Worm (Caenorhabditis elegans) whole organism, L4 larva: Measurements from ENCODE around the gene Y51A2B.5.

ENCODE experiments used
- F10B5.3 ChIP-seq: sonication (generic microtip); optimal IDR thresholded peaks from 2 replicates; lab custom pipeline; 2016; ENCODE audit warnings: mild to moderate bottlenecking, missing genetic modification characterization, missing compliant biosample characterization
- F26F4.8 ChIP-seq: fragments of 200-800 bp; sonication (Bioruptor generic); conservative IDR thresholded peaks from 2 replicates; pipeline ENCODE4 v1.3.6; 2022; ENCODE audit warnings: missing genetic modification characterization, missing compliant biosample characterization
- F49E8.2 ChIP-seq: sonication (generic microtip); optimal IDR thresholded peaks from 2 replicates; lab custom pipeline; 2016; ENCODE audit warnings: missing compliant biosample characterization, mild to moderate bottlenecking, missing genetic modification characterization, borderline replicate concordance
- Y105C5A.15 ChIP-seq: fragments of 200-800 bp; sonication (Bioruptor generic); IDR thresholded peaks from 2 replicates; pipeline ENCODE4 v1.3.6; 2022; ENCODE audit warnings: missing genetic modification characterization, missing compliant biosample characterization
- Y48G9A.11 ChIP-seq: fragments of 200-800 bp; sonication (Bioruptor generic); IDR thresholded peaks from 2 replicates; pipeline ENCODE4 v1.3.6; 2022; ENCODE audit warnings: missing genetic modification reagents, missing genetic modification characterization, missing compliant biosample characterization
- ceh-32 ChIP-seq: sonication (generic microtip); optimal IDR thresholded peaks from 2 replicates; lab custom pipeline; 2016; ENCODE audit warnings: mild to moderate bottlenecking, missing genetic modification characterization, missing compliant biosample characterization; ENCODE audit not compliant: poor library complexity
- ceh-62 ChIP-seq: sonication (generic microtip); optimal IDR thresholded peaks from 2 replicates; lab custom pipeline; 2017; ENCODE audit warnings: missing biosample characterization, missing genetic modification characterization
- daf-16 ChIP-seq, 3 experiments: sonication (generic microtip); optimal IDR thresholded peaks; 2 replicates each; lab custom pipeline; 2016 to 2017; ENCODE audit warnings: missing genetic modification characterization in 3 of 3, missing genetic modification reagents in 3 of 3, mild to moderate bottlenecking in 2 of 3, missing compliant biosample characterization in 2 of 3, missing biosample characterization in 1 of 3, moderate library complexity in 1 of 3
- dmd-8 ChIP-seq: fragments of 200-800 bp; sonication (Bioruptor generic); IDR thresholded peaks from 2 replicates; pipeline ENCODE4 v1.3.6; 2022; ENCODE audit warnings: missing genetic modification characterization, missing compliant biosample characterization
- duxl-1 ChIP-seq: sonication (generic microtip); optimal IDR thresholded peaks from 2 replicates; lab custom pipeline; 2016; ENCODE audit warnings: mild to moderate bottlenecking, missing genetic modification characterization, moderate library complexity, missing compliant biosample characterization; ENCODE audit not compliant: poor library complexity
- dve-1 ChIP-seq: sonication (generic microtip); optimal IDR thresholded peaks from 2 replicates; lab custom pipeline; 2017; ENCODE audit warnings: antibody characterized with exemption, mild to moderate bottlenecking, missing genetic modification characterization, missing compliant biosample characterization; ENCODE audit not compliant: insufficient read depth
- fkh-10 ChIP-seq: fragments of 150-350 bp; optimal IDR thresholded peaks from 2 replicates; lab custom pipeline; 2014; ENCODE audit warnings: missing biosample characterization, missing genetic modification reagents, missing genetic modification characterization
- gei-8 ChIP-seq: fragments of 200-800 bp; sonication (Bioruptor generic); optimal IDR thresholded peaks from 2 replicates; lab custom pipeline; 2018; ENCODE audit warnings: mild to moderate bottlenecking, missing genetic modification characterization, missing compliant biosample characterization
- hif-1 ChIP-seq, 2 experiments: sonication (generic microtip); optimal IDR thresholded peaks; 2 replicates each; lab custom pipeline; 2016 to 2017; ENCODE audit warnings: missing compliant biosample characterization in 2 of 2, missing genetic modification characterization in 2 of 2, missing genetic modification reagents in 2 of 2, missing genotype in 2 of 2, mild to moderate bottlenecking in 1 of 2
- hlh-11 ChIP-seq: fragments of 200-800 bp; sonication (Bioruptor generic); optimal IDR thresholded peaks from 2 replicates; lab custom pipeline; 2018; ENCODE audit warnings: mild to moderate bottlenecking, missing genetic modification characterization, missing compliant biosample characterization
- hmg-1.1 ChIP-seq: fragments of 200-800 bp; sonication (Bioruptor generic); IDR thresholded peaks from 2 replicates; pipeline ENCODE4 v1.3.6; 2022; ENCODE audit warnings: missing genetic modification reagents, missing genetic modification characterization, missing compliant biosample characterization
- lin-13 ChIP-seq: fragments of 150-350 bp; optimal IDR thresholded peaks from 2 replicates; lab custom pipeline; 2014; ENCODE audit warnings: missing biosample characterization, missing genetic modification reagents, missing genetic modification characterization
- lin-15B ChIP-seq: fragments of 150-350 bp; sonication (generic microtip); optimal IDR thresholded peaks from 3 replicates; lab custom pipeline; 2014; ENCODE audit warnings: missing biosample characterization, missing genetic modification characterization
- madf-5 ChIP-seq, 2 experiments: fragments of 200-800 bp; sonication (Bioruptor generic); IDR thresholded peaks; 2 replicates each; pipeline ENCODE4 v1.3.6; 2022; ENCODE audit warnings: missing compliant biosample characterization in 2 of 2, missing genetic modification characterization in 2 of 2
- madf-9 ChIP-seq: fragments of 200-800 bp; sonication (Bioruptor generic); conservative IDR thresholded peaks from 2 replicates; pipeline ENCODE4 v1.3.6; 2022; ENCODE audit warnings: missing genetic modification reagents, missing genetic modification characterization, missing compliant biosample characterization
- mdt-29 ChIP-seq: fragments of 200-800 bp; sonication (Bioruptor generic); IDR thresholded peaks from 2 replicates; pipeline ENCODE4 v1.3.6; 2022; ENCODE audit warnings: missing genetic modification reagents, missing genetic modification characterization, missing compliant biosample characterization
- mes-2 ChIP-seq: sonication (generic microtip); optimal IDR thresholded peaks from 2 replicates; lab custom pipeline; 2016; ENCODE audit warnings: missing genotype, mild to moderate bottlenecking, missing genetic modification characterization, missing compliant biosample characterization; ENCODE audit not compliant: poor library complexity, severe bottlenecking
- mxl-3 ChIP-seq: fragments of 200-800 bp; sonication (Bioruptor generic); optimal IDR thresholded peaks from 2 replicates; lab custom pipeline; 2018; ENCODE audit warnings: mild to moderate bottlenecking, missing genetic modification characterization, missing compliant biosample characterization
- nhr-10 ChIP-seq: fragments of 150-350 bp; optimal IDR thresholded peaks from 2 replicates; lab custom pipeline; 2014; ENCODE audit warnings: missing biosample characterization, missing genetic modification characterization
- nhr-237 ChIP-seq: sonication (generic microtip); optimal IDR thresholded peaks from 2 replicates; lab custom pipeline; 2017; ENCODE audit warnings: missing biosample characterization, missing genetic modification characterization
- nhr-42 ChIP-seq: fragments of 200-800 bp; sonication (Bioruptor generic); IDR thresholded peaks from 2 replicates; pipeline ENCODE4 v1.3.6; 2022; ENCODE audit warnings: missing genetic modification characterization, missing compliant biosample characterization
- nhr-48 ChIP-seq: sonication (generic microtip); optimal IDR thresholded peaks from 2 replicates; lab custom pipeline; 2016; ENCODE audit warnings: mild to moderate bottlenecking, missing genetic modification characterization, missing compliant biosample characterization
- pha-4 ChIP-seq, 2 experiments: fragments of 150-350 bp in 1 of 2; fragments of 200-800 bp in 1 of 2; sonication (Bioruptor generic) in 1 of 2; IDR thresholded peaks in 1 of 2; optimal IDR thresholded peaks in 1 of 2; 2 replicates each; pipeline versions ENCODE4 v1.3.6 to Lab custom; 2014 to 2022; ENCODE audit warnings: missing genetic modification characterization in 2 of 2, missing genetic modification reagents in 2 of 2, missing biosample characterization in 1 of 2, missing compliant biosample characterization in 1 of 2
- saeg-2 ChIP-seq: fragments of 200-800 bp; sonication (Bioruptor generic); IDR thresholded peaks from 2 replicates; pipeline ENCODE4 v1.3.6; 2022; ENCODE audit warnings: missing genetic modification reagents, missing genetic modification characterization, missing compliant biosample characterization
- skn-1 ChIP-seq: fragments of 150-350 bp; optimal IDR thresholded peaks from 2 replicates; lab custom pipeline; 2014; ENCODE audit warnings: missing biosample characterization, missing genetic modification characterization
- spr-3 ChIP-seq: fragments of 200-800 bp; sonication (Bioruptor generic); optimal IDR thresholded peaks from 2 replicates; lab custom pipeline; 2018; ENCODE audit warnings: mild to moderate bottlenecking, missing genetic modification characterization, missing compliant biosample characterization
- tag-97 ChIP-seq: fragments of 200-800 bp; sonication (Bioruptor generic); IDR thresholded peaks from 2 replicates; pipeline ENCODE4 v1.3.6; 2022; ENCODE audit warnings: missing genetic modification characterization, missing compliant biosample characterization
- tra-1 ChIP-seq: fragments of 200-800 bp; sonication (Bioruptor generic); IDR thresholded peaks from 2 replicates; pipeline ENCODE4 v1.3.6; 2022; ENCODE audit warnings: missing genetic modification reagents, missing genetic modification characterization, missing compliant biosample characterization
- unc-130 ChIP-seq: sonication (generic microtip); optimal IDR thresholded peaks from 2 replicates; lab custom pipeline; 2016; ENCODE audit warnings: missing genetic modification reagents, missing genetic modification characterization, missing compliant biosample characterization
- unc-62 ChIP-seq, 3 experiments: fragments of 150-350 bp in 1 of 3; sonication (generic microtip); optimal IDR thresholded peaks in 2 of 3; peaks in 1 of 3; 1 replicate in 1 of 3; 2 replicates in 2 of 3; lab custom pipeline; 2014 to 2017; ENCODE audit warnings: missing biosample characterization in 3 of 3, missing genetic modification characterization in 3 of 3, missing genetic modification reagents in 3 of 3, missing genotype in 1 of 3
- vab-7 ChIP-seq: fragments of 200-800 bp; sonication (Bioruptor generic); IDR thresholded peaks from 2 replicates; pipeline ENCODE4 v1.3.6; 2022; ENCODE audit warnings: missing genetic modification reagents, missing genetic modification characterization, missing compliant biosample characterization
- zfp-2 ChIP-seq: sonication (generic microtip); optimal IDR thresholded peaks from 2 replicates; lab custom pipeline; 2016; ENCODE audit warnings: mild to moderate bottlenecking, missing genetic modification characterization, missing compliant biosample characterization
- zfp-3 ChIP-seq: fragments of 200-800 bp; sonication (Bioruptor generic); conservative IDR thresholded peaks from 2 replicates; pipeline ENCODE4 v1.3.6; 2022; ENCODE audit warnings: missing genetic modification reagents, missing genetic modification characterization, missing compliant biosample characterization
- zip-11 ChIP-seq: fragments of 200-800 bp; sonication (Bioruptor generic); IDR thresholded peaks from 2 replicates; pipeline ENCODE4 v1.3.6; 2022; ENCODE audit warnings: missing genetic modification characterization, missing compliant biosample characterization

The Y51A2B.5 gene

DNA sequence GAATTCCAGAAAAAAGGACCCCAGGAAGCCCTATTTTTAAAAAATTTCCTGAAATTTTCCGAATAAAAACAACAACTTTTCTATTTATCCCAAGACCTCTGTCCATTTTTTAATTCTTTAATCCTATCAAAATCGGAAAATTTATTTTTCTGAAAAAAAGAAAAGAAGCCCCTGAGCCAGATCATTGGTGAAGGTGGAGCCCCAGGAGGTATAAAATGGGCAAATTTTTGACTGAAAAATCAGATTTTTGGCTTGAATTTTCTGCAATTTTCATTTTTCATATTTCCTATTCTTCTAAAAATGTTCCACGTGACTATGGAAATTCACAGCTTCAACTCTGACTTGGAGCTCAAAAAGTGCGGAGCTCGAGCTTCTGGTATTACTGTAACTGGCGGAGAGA, 10.3 kb upstream of the Y51A2B.5 start, which contains the start of gene Y51A2B.8:
Gene Y51A2B.8 (plus strand): TSS at position 301 of the 400 bp plus-strand sequence.
- TF ChIP-seq hif-1 (tag; optimal IDR thresholded peaks at IDR 0.05; lab: Kevin White, UChicago) (no peak), madf-9 (GFP tag; lab: Robert Waterston, UW) (no peak), lin-13 (GFP tag; lab: Kevin White, UChicago) (no peak), daf-16 (GFP tag; optimal IDR thresholded peaks at IDR 0.05; lab: Kevin White, UChicago) (no peak), daf-16 (tag; optimal IDR thresholded peaks at IDR 0.05; lab: Kevin White, UChicago) (no peak), duxl-1 (tag; lab: Kevin White, UChicago) (no peak), zip-11 (GFP tag; lab: Robert Waterston, UW) (no peak), hmg-1.1 (no peak), pha-4 (GFP tag; IDR thresholded peaks at IDR 0.05; lab: Robert Waterston, UW) (no peak), pha-4 (tag; optimal IDR thresholded peaks at IDR 0.05; lab: Kevin White, UChicago) (no peak), ceh-62 (tag; lab: Kevin White, UChicago) (no peak), F10B5.3 (tag; lab: Kevin White, UChicago) (no peak)

DNA sequence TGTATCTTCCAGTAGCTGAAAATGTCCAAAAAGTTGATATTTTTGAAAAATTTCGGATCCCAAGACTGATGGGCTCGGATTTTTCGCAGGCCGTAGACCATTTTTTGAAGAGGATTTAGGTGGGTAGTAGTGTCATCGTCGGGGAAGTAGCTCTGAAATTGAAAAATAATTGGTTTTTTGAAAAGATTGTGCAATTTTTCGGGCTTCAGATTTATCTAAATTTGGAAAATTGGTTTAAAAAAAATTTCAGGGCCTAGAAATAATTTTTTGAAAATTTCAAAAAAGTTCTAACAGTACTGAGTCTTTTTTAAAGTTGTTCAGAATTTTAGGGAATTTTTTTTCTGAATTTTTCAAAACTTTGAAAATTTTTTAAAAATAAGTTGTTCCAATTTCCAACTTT, 6.5 kb upstream of the Y51A2B.5 start, which contains the start of gene nhr-288:
Gene nhr-288 (minus strand): TSS at position 101 of the 400 bp plus-strand sequence.
- TF ChIP-seq F10B5.3 (tag; lab: Kevin White, UChicago): no peak
- peak in 1 of 2 experiments; percentile 9 for TF ChIP-seq unc-62 (GFP tag; optimal IDR thresholded peaks at IDR 0.05 in 1 of 2; lab: Kevin White, UChicago)
- no peak for TF ChIP-seq unc-62 (tag; optimal IDR thresholded peaks at IDR 0.05; lab: Kevin White, UChicago)

DNA sequence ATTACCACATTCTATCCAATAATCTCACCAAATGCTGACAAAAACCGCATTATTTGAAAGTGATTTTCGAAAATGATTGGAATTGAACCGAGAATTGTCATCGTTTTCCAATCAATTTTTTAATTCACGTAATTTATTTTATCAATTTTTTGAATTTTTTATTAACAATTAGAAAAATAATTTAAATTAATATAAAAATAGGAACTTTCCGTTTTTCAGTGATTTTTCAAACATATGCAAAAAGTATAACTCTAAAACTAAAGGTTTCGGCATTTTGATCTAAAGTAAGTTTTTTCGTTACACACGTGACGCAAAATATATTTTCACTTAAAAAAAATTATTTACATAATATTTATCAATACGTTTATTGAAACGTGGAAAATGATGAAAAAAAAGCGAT, 5.1 kb downstream of the Y51A2B.5 start, which contains the start of gene Y51A2B.6:
Gene Y51A2B.6 (minus strand): TSS at position 101 of the 400 bp plus-strand sequence.
- TF ChIP-seq nhr-48 (tag; lab: Kevin White, UChicago) (no peak), zfp-2 (tag; lab: Kevin White, UChicago) (no peak), madf-5 (GFP tag; IDR thresholded peaks at IDR 0.05; lab: Robert Waterston, UW) (no peak), fkh-10 (GFP tag; lab: Kevin White, UChicago) (no peak), Y48G9A.11 (GFP tag; lab: Robert Waterston, UW) (no peak), gei-8 (no peak), hlh-11 (tag; lab: Kevin White, UChicago) (no peak), nhr-42 (GFP tag; lab: Robert Waterston, UW) (no peak), skn-1 (tag; lab: Kevin White, UChicago) (no peak), mes-2 (tag; lab: Kevin White, UChicago) (no peak), spr-3 (GFP tag; lab: Kevin White, UChicago) (no peak), zip-11 (GFP tag; lab: Robert Waterston, UW) (no peak), tra-1 (no peak), dve-1 (tag; lab: Kevin White, UChicago) (no peak), F49E8.2 (no peak), nhr-10 (no peak), Y105C5A.15 (GFP tag; lab: Robert Waterston, UW) (no peak)

DNA sequence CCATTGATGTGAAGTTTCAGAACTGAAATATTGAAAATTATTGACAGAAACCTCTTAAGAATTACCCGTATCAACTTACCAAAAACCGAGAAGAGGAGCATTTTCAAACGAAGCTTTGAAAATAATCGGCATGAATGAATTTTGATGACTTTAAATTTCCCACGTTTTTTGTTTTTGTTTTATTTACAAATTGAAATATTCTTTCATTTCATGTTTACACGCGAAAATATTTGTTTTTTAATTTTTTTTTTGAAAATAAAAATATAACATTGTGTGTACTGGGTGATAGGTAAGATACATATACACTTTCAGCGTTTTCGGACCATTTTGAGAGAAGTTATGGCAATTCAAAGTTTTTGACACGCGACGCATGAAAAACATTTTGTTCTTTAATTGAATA, 6.6 kb downstream of the Y51A2B.5 start, which contains the start of gene Y51A2B.9:
Gene Y51A2B.9 (minus strand): TSS at position 101 of the 400 bp plus-strand sequence.
- TF ChIP-seq nhr-237 (no peak), tag-97 (no peak), saeg-2 (GFP tag; lab: Robert Waterston, UW) (no peak), Y48G9A.11 (GFP tag; lab: Robert Waterston, UW) (no peak), unc-130 (GFP tag; lab: Kevin White, UChicago) (no peak), F26F4.8 (GFP tag; lab: Robert Waterston, UW) (no peak), zfp-3 (GFP tag; lab: Robert Waterston, UW) (no peak), mxl-3 (GFP tag; lab: Kevin White, UChicago) (no peak), lin-15B (tag; lab: Kevin White, UChicago) (no peak), nhr-48 (tag; lab: Kevin White, UChicago) (no peak), vab-7 (GFP tag; lab: Robert Waterston, UW) (no peak), dmd-8 (no peak), ceh-32 (tag; lab: Kevin White, UChicago) (no peak), hmg-1.1 (no peak), mdt-29 (GFP tag; lab: Robert Waterston, UW) (no peak)
